Fruit fly (Drosophila melanogaster) whole organism, embryonic: ENCODE measurements around the gene CG33235.

Experiments used
- CG14667 ChIP-seq: fragments of 200-800 bp; sonication (Bioruptor generic); IDR thresholded peaks from 2 replicates; pipeline ENCODE4 v1.3.6; 2022; ENCODE audit warnings: missing biosample characterization, missing genetic modification characterization
- CG3065 ChIP-seq: fragments of 200-800 bp; sonication (Bioruptor generic); optimal IDR thresholded peaks from 2 replicates; lab custom pipeline; 2016; ENCODE audit warnings: missing biosample characterization, missing genetic modification characterization
- TFAM ChIP-seq: fragments of 200-800 bp; sonication (Bioruptor generic); optimal IDR thresholded peaks from 2 replicates; lab custom pipeline; 2017; ENCODE audit warnings: missing biosample characterization, missing genetic modification characterization, inconsistent platforms
- ara ChIP-seq: fragments of 200-800 bp; sonication (Bioruptor generic); IDR thresholded peaks from 2 replicates; pipeline ENCODE4 v1.3.6; 2022; ENCODE audit warnings: missing biosample characterization, missing genetic modification characterization
- bigmax ChIP-seq: fragments of 200-800 bp; sonication (Bioruptor generic); optimal IDR thresholded peaks from 2 replicates; lab custom pipeline; 2018; ENCODE audit warnings: missing biosample characterization, mild to moderate bottlenecking, missing genetic modification characterization
- dmrt11E ChIP-seq: fragments of 200-800 bp; sonication (Bioruptor generic); optimal IDR thresholded peaks from 3 replicates; lab custom pipeline; 2018; ENCODE audit warnings: missing biosample characterization, mild to moderate bottlenecking, missing genetic modification characterization, moderate library complexity
- exex ChIP-seq: fragments of 200-800 bp; sonication (Bioruptor generic); optimal IDR thresholded peaks from 4 replicates; lab custom pipeline; 2018; ENCODE audit warnings: missing biosample characterization, mild to moderate bottlenecking, missing genetic modification characterization, moderate library complexity
- fd102C ChIP-seq: fragments of 200-800 bp; sonication (Bioruptor generic); optimal IDR thresholded peaks from 2 replicates; lab custom pipeline; 2018; ENCODE audit warnings: missing biosample characterization, mild to moderate bottlenecking, missing genetic modification characterization, moderate library complexity

DNA sequence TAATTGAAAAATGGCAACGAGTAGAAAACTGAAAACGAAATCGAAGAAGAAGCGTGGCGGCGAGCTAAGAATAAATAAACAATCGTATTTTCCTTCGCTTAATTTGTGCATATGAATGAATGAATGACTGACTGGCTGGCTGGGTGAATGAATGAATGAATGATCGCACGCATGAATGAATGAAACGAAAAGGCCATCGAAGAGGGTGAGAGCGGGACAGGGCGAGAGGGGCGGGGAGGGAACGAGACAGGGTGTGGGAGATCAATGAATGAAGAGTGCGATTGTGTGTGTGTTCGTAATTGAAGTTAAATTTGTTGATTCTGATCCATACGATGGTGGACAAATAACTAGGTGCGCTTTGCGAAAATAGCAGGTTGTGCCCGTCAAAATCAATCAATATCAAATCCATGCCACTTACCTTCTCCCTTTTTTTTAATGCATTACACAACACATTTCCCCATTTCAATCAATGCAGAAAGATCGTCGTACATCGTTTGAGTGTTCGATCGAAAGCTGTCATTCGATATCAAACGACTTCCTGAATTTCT, 35.8 kb upstream of the CG33235 start:
- TF ChIP-seq dmrt11E = no peak
- no peak for TF ChIP-seq TFAM (GFP tag; lab: Kevin White, UChicago)
- TF ChIP-seq CG14667 (GFP tag; lab: Robert Waterston, UW) = no peak
- TF ChIP-seq ara (GFP tag; lab: Robert Waterston, UW) = no peak
- no peak for TF ChIP-seq CG3065 (GFP tag; lab: Kevin White, UChicago)
- no peak for TF ChIP-seq exex
- no peak for TF ChIP-seq fd102C (GFP tag; lab: Kevin White, UChicago)
- no peak for TF ChIP-seq bigmax (GFP tag; lab: Kevin White, UChicago)
